Worm (Caenorhabditis elegans) whole organism, L3 larva: ENCODE data around the gene srsy-2.

Experiments
- egl-27 ChIP-seq: sonication (generic microtip); optimal IDR thresholded peaks from 4 replicates; lab custom pipeline; 2017; ENCODE audit warnings: missing biosample characterization, missing genetic modification reagents, missing genetic modification characterization
- fkh-10 ChIP-seq: sonication (generic microtip); optimal IDR thresholded peaks from 2 replicates; lab custom pipeline; 2017; ENCODE audit warnings: missing biosample characterization, missing genetic modification reagents, missing genetic modification characterization
- nhr-28 ChIP-seq: fragments of 150-350 bp; optimal IDR thresholded peaks from 2 replicates; lab custom pipeline; 2014; ENCODE audit warnings: missing biosample characterization, missing genetic modification characterization
- nhr-67 ChIP-seq: fragments of 150-350 bp; optimal IDR thresholded peaks from 2 replicates; lab custom pipeline; 2014; ENCODE audit warnings: missing biosample characterization, missing genetic modification characterization
- nhr-76 ChIP-seq: fragments of 150-350 bp; sonication (generic microtip); optimal IDR thresholded peaks from 5 replicates; lab custom pipeline; 2014; ENCODE audit warnings: missing biosample characterization, missing genetic modification characterization
- pha-4 ChIP-seq: fragments of 150-350 bp; optimal IDR thresholded peaks from 2 replicates; lab custom pipeline; 2014; ENCODE audit warnings: missing biosample characterization, missing genetic modification reagents, missing genetic modification characterization
- skn-1 ChIP-seq: fragments of 150-350 bp; optimal IDR thresholded peaks from 2 replicates; lab custom pipeline; 2014; ENCODE audit warnings: missing biosample characterization, missing genetic modification characterization
- unc-39 ChIP-seq: sonication (generic microtip); optimal IDR thresholded peaks from 4 replicates; lab custom pipeline; 2017; ENCODE audit warnings: missing biosample characterization, missing genetic modification characterization
- unc-62 ChIP-seq: fragments of 150-350 bp; sonication (generic microtip); optimal IDR thresholded peaks from 4 replicates; lab custom pipeline; 2014; ENCODE audit warnings: missing biosample characterization, missing genetic modification reagents, missing genetic modification characterization

DNA sequence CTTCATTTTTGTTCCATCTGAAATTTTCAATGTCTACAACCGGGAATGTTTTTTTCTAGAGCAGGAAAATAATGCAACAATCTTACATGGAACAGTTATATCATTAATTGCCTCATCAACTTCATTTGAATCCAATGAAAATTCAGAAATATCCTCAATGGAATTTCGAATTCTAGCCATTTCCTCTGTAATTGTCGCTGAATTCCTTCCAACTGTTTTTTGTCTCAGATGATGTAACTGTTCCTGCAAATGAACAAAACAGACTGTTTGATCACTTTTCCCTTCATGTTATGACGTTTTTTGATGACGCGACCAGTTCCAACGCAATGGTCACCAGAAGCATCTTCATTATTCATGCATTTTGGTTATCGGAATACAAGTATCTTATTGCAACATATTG lies 5.4 kb downstream of the srsy-2 start:
- no peak for TF ChIP-seq fkh-10 (GFP tag; lab: Kevin White, UChicago)
- TF ChIP-seq nhr-67 (tag; lab: Kevin White, UChicago): no peak
- TF ChIP-seq nhr-28 (tag; lab: Kevin White, UChicago): no peak
- TF ChIP-seq skn-1: no peak
- no peak for TF ChIP-seq unc-39 (tag; lab: Kevin White, UChicago)
- TF ChIP-seq pha-4: no peak
- TF ChIP-seq unc-62 (GFP tag; lab: Kevin White, UChicago): no peak
- TF ChIP-seq nhr-76 (tag; lab: Kevin White, UChicago): no peak
- no peak for TF ChIP-seq egl-27 (tag; lab: Kevin White, UChicago)
